Worm (Caenorhabditis elegans) whole organism, L1 larva: ENCODE data around the gene W01F3.2.

Experiments used
- C16A3.4 ChIP-seq: fragments of 150-350 bp; optimal IDR thresholded peaks from 2 replicates; lab custom pipeline; 2014; ENCODE audit warnings: missing biosample characterization, missing genetic modification characterization
- C34B4.2 ChIP-seq: sonication (generic microtip); optimal IDR thresholded peaks from 2 replicates; lab custom pipeline; 2017; ENCODE audit warnings: mild to moderate bottlenecking, missing genetic modification characterization, missing compliant biosample characterization
- blmp-1 ChIP-seq: fragments of 150-350 bp; optimal IDR thresholded peaks from 2 replicates; lab custom pipeline; 2014; ENCODE audit warnings: missing biosample characterization, missing genetic modification characterization
- ceh-63 ChIP-seq: fragments of 200-800 bp; sonication (Bioruptor generic); optimal IDR thresholded peaks from 2 replicates; lab custom pipeline; 2018; ENCODE audit warnings: mild to moderate bottlenecking, missing genetic modification characterization, missing compliant biosample characterization
- ceh-8 ChIP-seq: fragments of 200-800 bp; sonication (Bioruptor generic); optimal IDR thresholded peaks from 2 replicates; lab custom pipeline; 2018; ENCODE audit warnings: mild to moderate bottlenecking, missing genetic modification characterization, moderate library complexity, missing compliant biosample characterization
- ceh-88 ChIP-seq: fragments of 200-800 bp; sonication (Bioruptor generic); IDR thresholded peaks from 2 replicates; pipeline ENCODE4 v1.3.6; 2022; ENCODE audit warnings: missing genetic modification characterization, missing compliant biosample characterization
- ces-1 ChIP-seq: fragments of 150-350 bp; optimal IDR thresholded peaks from 2 replicates; lab custom pipeline; 2014; ENCODE audit warnings: missing biosample characterization, missing genetic modification reagents, missing genetic modification characterization
- dpl-1 ChIP-seq, 3 experiments: fragments of 150-350 bp in 2 of 3; sonication (generic microtip) in 1 of 3; optimal IDR thresholded peaks; 2 replicates each; lab custom pipeline; 2014 to 2017; ENCODE audit warnings: missing biosample characterization in 3 of 3, missing genetic modification characterization in 3 of 3, missing genetic modification reagents in 3 of 3
- efl-1 ChIP-seq, 4 experiments: fragments of 150-350 bp; optimal IDR thresholded peaks in 3 of 4; peaks in 1 of 4; 1 replicate in 1 of 4; 2 replicates in 3 of 4; lab custom pipeline; 2014; ENCODE audit warnings: missing biosample characterization in 2 of 4, missing genetic modification characterization in 2 of 4, missing genetic modification reagents in 2 of 4
- efl-3 ChIP-seq: fragments of 200-800 bp; sonication (Bioruptor generic); optimal IDR thresholded peaks from 2 replicates; lab custom pipeline; 2018; ENCODE audit warnings: mild to moderate bottlenecking, missing genetic modification characterization, missing compliant biosample characterization
- fkh-8 ChIP-seq: sonication (generic microtip); optimal IDR thresholded peaks from 2 replicates; lab custom pipeline; 2016; ENCODE audit warnings: mild to moderate bottlenecking, missing genetic modification characterization, missing compliant biosample characterization
- fos-1 ChIP-seq: fragments of 150-350 bp; optimal IDR thresholded peaks from 2 replicates; lab custom pipeline; 2014; ENCODE audit warnings: missing biosample characterization, missing genetic modification characterization
- hlh-17 ChIP-seq: fragments of 200-800 bp; sonication (Bioruptor generic); optimal IDR thresholded peaks from 2 replicates; lab custom pipeline; 2018; ENCODE audit warnings: missing genetic modification characterization, mild to moderate bottlenecking, missing compliant biosample characterization, moderate library complexity, borderline replicate concordance
- hlh-4 ChIP-seq: sonication (generic microtip); optimal IDR thresholded peaks from 2 replicates; lab custom pipeline; 2016; ENCODE audit warnings: mild to moderate bottlenecking, missing genetic modification characterization, missing compliant biosample characterization
- jun-1 ChIP-seq: fragments of 150-350 bp; optimal IDR thresholded peaks from 2 replicates; lab custom pipeline; 2014; ENCODE audit warnings: missing biosample characterization, missing genetic modification reagents, missing genetic modification characterization
- lin-13 ChIP-seq: fragments of 150-350 bp; optimal IDR thresholded peaks from 2 replicates; lab custom pipeline; 2014; ENCODE audit warnings: missing biosample characterization, missing genetic modification reagents, missing genetic modification characterization
- lin-14 ChIP-seq: fragments of 200-800 bp; sonication (Bioruptor generic); optimal IDR thresholded peaks from 2 replicates; lab custom pipeline; 2018; ENCODE audit warnings: mild to moderate bottlenecking, missing genetic modification characterization, moderate library complexity, missing compliant biosample characterization
- lin-39 ChIP-seq: fragments of 150-350 bp; optimal IDR thresholded peaks from 2 replicates; lab custom pipeline; 2014; ENCODE audit warnings: missing biosample characterization, missing genetic modification reagents, missing genetic modification characterization
- lir-3 ChIP-seq: sonication (generic microtip); optimal IDR thresholded peaks from 2 replicates; lab custom pipeline; 2016; ENCODE audit warnings: mild to moderate bottlenecking, missing genetic modification characterization, moderate library complexity, missing compliant biosample characterization; ENCODE audit not compliant: poor library complexity
- nhr-12 ChIP-seq: sonication (generic microtip); optimal IDR thresholded peaks from 2 replicates; lab custom pipeline; 2017; ENCODE audit warnings: missing biosample characterization, missing genetic modification characterization
- nhr-19 ChIP-seq: fragments of 200-800 bp; sonication (Bioruptor generic); conservative IDR thresholded peaks from 2 replicates; pipeline ENCODE4 v1.3.6; 2022; ENCODE audit warnings: missing genetic modification characterization, missing compliant biosample characterization
- nhr-77 ChIP-seq: fragments of 150-350 bp; optimal IDR thresholded peaks from 2 replicates; lab custom pipeline; 2014; ENCODE audit warnings: missing biosample characterization, missing genetic modification characterization
- rnt-1 ChIP-seq: sonication (generic microtip); optimal IDR thresholded peaks from 2 replicates; lab custom pipeline; 2016; ENCODE audit warnings: mild to moderate bottlenecking, missing genetic modification characterization, moderate library complexity, missing compliant biosample characterization
- snpc-4 ChIP-seq: fragments of 150-350 bp; optimal IDR thresholded peaks from 2 replicates; lab custom pipeline; 2014; ENCODE audit warnings: missing biosample characterization, missing genetic modification characterization
- sox-4 ChIP-seq: sonication (generic microtip); optimal IDR thresholded peaks from 2 replicates; lab custom pipeline; 2016; ENCODE audit warnings: missing genetic modification characterization, missing compliant biosample characterization
- unc-98 ChIP-seq: fragments of 200-800 bp; sonication (Bioruptor generic); IDR thresholded peaks from 2 replicates; pipeline ENCODE4 v1.3.6; 2022; ENCODE audit warnings: missing genetic modification characterization, missing compliant biosample characterization
- vab-15 ChIP-seq: sonication (generic microtip); optimal IDR thresholded peaks from 2 replicates; lab custom pipeline; 2017; ENCODE audit warnings: missing genotype, mild to moderate bottlenecking, missing genetic modification characterization, missing compliant biosample characterization
- xbp-1 ChIP-seq: sonication (generic microtip); optimal IDR thresholded peaks from 2 replicates; lab custom pipeline; 2016; ENCODE audit warnings: missing genetic modification characterization, missing compliant biosample characterization
- zag-1 ChIP-seq: fragments of 150-350 bp; optimal IDR thresholded peaks from 2 replicates; lab custom pipeline; 2014; ENCODE audit warnings: missing biosample characterization, missing genetic modification characterization
- zip-4 ChIP-seq: fragments of 200-800 bp; sonication (Bioruptor generic); optimal IDR thresholded peaks from 2 replicates; lab custom pipeline; 2018; ENCODE audit warnings: mild to moderate bottlenecking, missing genetic modification characterization, moderate library complexity, missing compliant biosample characterization

W01F3.2 gene

DNA sequence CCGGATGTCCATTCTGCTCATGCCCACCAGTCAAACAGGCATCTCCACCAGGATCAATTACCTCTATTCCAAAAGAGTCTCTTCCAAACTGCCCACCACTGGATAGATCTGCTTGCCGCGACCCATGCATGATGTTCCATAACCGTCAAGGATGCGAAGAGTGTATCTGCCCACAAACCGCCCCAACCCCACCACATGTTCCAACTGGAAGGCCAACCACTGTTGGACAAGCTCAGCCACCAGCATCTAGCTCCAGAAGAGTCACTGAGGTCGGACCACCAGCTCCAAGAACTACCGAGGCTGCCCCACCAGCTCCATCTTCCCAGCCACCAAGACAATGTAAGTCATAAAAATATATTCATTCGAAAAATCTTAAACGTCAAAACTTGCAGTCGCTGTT, 10.5 kb downstream of the W01F3.2 start:
- TF ChIP-seq efl-1 (optimal IDR thresholded peaks at IDR 0.05; lab: Kevin White, UChicago) = no peak
- TF ChIP-seq efl-1 (GFP tag; optimal IDR thresholded peaks at IDR 0.05 in 1 of 2; lab: Kevin White, UChicago) = peak in 1 of 2 experiments; percentile 73
- no peak for TF ChIP-seq sox-4 (tag; lab: Kevin White, UChicago)

DNA sequence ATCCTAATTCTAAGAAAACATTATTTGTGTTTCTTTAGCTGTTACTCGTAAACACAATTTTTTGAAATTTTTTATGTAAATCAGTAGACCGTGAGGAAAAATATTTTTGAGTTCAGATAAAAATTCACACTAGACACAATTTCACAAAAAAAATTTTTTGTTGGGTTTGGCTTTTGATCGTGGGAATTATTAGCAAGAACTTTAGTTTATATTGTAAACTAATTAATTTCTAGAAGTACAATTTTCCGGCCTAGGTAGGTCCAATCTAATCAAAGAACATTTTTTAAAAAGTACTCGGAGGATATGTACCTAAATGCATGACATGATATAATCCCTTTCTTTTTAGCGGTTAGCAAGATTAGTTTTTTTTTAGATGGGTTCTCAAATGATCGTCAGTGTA, 20.1 kb downstream of the W01F3.2 start:
- TF ChIP-seq nhr-12 (tag; lab: Kevin White, UChicago) = no peak
- peak; percentile 31 for TF ChIP-seq fkh-8 (tag; lab: Kevin White, UChicago)
- TF ChIP-seq, all 84 proteins: peak for 1

DNA sequence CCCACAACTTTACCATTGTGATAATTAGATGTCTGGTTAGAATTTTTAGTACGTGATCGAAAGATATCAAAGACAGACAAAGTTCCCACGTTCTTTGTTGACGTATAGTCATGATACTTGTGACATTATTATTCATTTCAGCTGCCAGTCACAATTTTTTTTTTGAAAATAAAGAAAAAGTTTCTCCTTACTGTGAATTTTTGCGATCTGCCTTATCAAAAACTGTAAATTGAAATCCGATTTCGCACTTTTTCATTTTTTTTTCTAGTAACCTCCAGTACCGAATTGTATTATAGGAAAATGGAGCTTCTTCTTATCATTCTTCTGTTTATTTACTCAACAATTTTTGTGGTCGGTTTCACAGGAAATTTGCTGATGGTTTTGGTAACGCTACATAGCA, 21.0 kb downstream of the W01F3.2 start, which contains the start of gene srsx-35:
TSS of gene srsx-35 (plus strand) at position 301 of the 400 bp plus-strand sequence.
- TF ChIP-seq C34B4.2 = no peak
- TF ChIP-seq zip-4 (GFP tag; lab: Kevin White, UChicago) = no peak

DNA sequence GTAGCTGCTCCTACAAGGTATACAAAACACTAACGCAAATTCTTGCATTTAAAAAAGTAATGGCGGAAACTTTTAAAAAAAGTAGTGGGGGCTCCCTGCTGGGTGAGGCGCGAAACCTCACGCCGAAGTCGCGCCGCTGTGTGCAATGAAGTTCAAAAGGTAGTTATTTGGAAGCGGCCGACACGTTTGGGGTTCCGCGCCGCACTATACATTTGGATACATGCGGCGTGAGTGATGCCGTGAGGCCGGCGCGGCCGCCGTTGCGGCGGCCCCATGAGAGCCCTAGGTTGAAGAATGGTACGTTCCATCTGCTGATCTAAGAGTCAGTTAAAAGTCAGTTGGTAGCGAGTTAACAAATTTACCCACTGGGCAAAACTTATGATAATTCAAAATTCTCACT, 21.7 kb downstream of the W01F3.2 start:
- TF ChIP-seq snpc-4 (tag; lab: Kevin White, UChicago) (peak; percentile 86), zip-4 (GFP tag; lab: Kevin White, UChicago) (no peak)

DNA sequence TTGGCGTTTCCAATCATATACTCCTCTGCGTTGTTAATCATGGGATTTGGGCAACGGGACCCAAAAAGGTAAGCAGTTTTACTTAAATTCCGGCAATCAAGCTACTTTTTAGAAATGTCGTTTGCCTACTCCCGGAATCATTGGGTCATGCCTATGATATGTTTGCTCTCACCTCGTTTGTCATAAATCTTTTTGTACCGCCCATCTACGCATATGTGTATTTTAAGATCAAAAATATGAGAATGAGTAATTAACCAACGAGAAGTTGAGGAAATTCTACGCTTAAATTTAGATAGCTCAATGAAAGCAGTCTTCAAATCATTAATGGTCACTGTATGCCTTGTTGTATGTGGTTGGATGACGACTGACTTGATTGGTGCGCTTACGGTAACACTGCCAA, 22.2 kb downstream of the W01F3.2 start:
- no peak for TF ChIP-seq blmp-1
- TF ChIP-seq nhr-77 (tag; lab: Kevin White, UChicago) = no peak
- no peak for TF ChIP-seq unc-98 (GFP tag; lab: Robert Waterston, UW)
- TF ChIP-seq lin-14 (GFP tag; lab: Kevin White, UChicago) = no peak
- no peak for TF ChIP-seq dpl-1 (GFP tag; optimal IDR thresholded peaks at IDR 0.05; lab: Kevin White, UChicago)
- TF ChIP-seq efl-1 (optimal IDR thresholded peaks at IDR 0.05; lab: Kevin White, UChicago) = no peak
- no peak for TF ChIP-seq efl-1 (GFP tag; optimal IDR thresholded peaks at IDR 0.05 in 1 of 2; lab: Kevin White, UChicago)
- no peak for TF ChIP-seq xbp-1 (tag; lab: Kevin White, UChicago)
- no peak for TF ChIP-seq jun-1
- TF ChIP-seq zag-1 = no peak
- no peak for TF ChIP-seq C16A3.4 (tag; lab: Kevin White, UChicago)
- TF ChIP-seq fos-1 = no peak
- TF ChIP-seq fkh-8 (tag; lab: Kevin White, UChicago) = no peak
- no peak for TF ChIP-seq lir-3 (tag; lab: Kevin White, UChicago)
- no peak for TF ChIP-seq ces-1 (GFP tag; lab: Kevin White, UChicago)
- no peak for TF ChIP-seq ceh-63 (GFP tag; lab: Kevin White, UChicago)
- no peak for TF ChIP-seq ceh-88
- no peak for TF ChIP-seq vab-15 (tag; lab: Kevin White, UChicago)
- TF ChIP-seq lin-13 (GFP tag; lab: Kevin White, UChicago) = no peak
- TF ChIP-seq rnt-1 (tag; lab: Kevin White, UChicago) = no peak
- no peak for TF ChIP-seq hlh-17 (GFP tag; lab: Kevin White, UChicago)

DNA sequence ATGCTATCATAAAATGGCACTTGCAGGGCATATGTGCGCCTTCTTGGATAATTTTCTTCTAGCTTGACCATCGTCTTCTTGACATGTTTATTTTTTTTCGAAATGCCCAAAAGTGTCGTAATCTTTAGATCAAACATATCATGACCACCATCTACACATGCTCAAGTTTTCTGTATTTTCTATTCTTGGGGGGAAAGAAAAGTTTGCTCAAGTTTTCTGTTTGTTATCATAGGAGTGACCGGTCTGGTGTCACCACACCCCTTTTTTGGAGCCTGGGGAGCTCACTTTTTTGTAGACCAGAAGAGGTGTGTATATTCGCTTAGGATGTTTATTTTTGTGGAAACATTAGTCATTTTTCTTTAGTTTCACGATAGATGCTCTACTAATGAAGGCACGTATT, 25.3 kb downstream of the W01F3.2 start, which contains the start of gene klf-2:
TSS of gene klf-2 (plus strand) at position 301 of the 400 bp plus-strand sequence.
- no peak for TF ChIP-seq hlh-4 (tag; lab: Kevin White, UChicago)
- no peak for TF ChIP-seq lin-39 (tag; lab: Kevin White, UChicago)
- TF ChIP-seq ceh-8 (GFP tag; lab: Kevin White, UChicago) = no peak
- no peak for TF ChIP-seq nhr-19
- no peak for TF ChIP-seq efl-3 (GFP tag; lab: Kevin White, UChicago)
- TF ChIP-seq lir-3 (tag; lab: Kevin White, UChicago) = no peak
